Fruit fly (Drosophila melanogaster) whole organism, wandering third instar larva: ENCODE measurements around the gene Prdm13.

Experiments used
- Abd-B ChIP-seq: fragments of >200 bp; optimal IDR thresholded peaks from 2 replicates; lab custom pipeline; 2017; ENCODE audit warnings: missing biosample characterization, missing genetic modification characterization
- CG9705 ChIP-seq: fragments of 200-800 bp; sonication (Bioruptor generic); optimal IDR thresholded peaks from 2 replicates; lab custom pipeline; 2018; ENCODE audit warnings: missing biosample characterization, mild to moderate bottlenecking, missing genetic modification characterization
- CrebA ChIP-seq: fragments of 200-800 bp; sonication (Bioruptor generic); optimal IDR thresholded peaks from 2 replicates; lab custom pipeline; 2016; ENCODE audit warnings: missing biosample characterization, mild to moderate bottlenecking, missing genetic modification characterization, borderline replicate concordance
- Dif ChIP-seq: fragments of 200-275, 200-300 bp; sonication (Bioruptor generic); optimal IDR thresholded peaks from 2 replicates; lab custom pipeline; 2018; ENCODE audit warnings: missing biosample characterization, missing genetic modification characterization; ENCODE audit not compliant: partially characterized antibody
- GATAd ChIP-seq: sonication (Bioruptor generic); optimal IDR thresholded peaks from 2 replicates; lab custom pipeline; 2016; ENCODE audit warnings: missing biosample characterization, missing genetic modification characterization
- HLH106 ChIP-seq: fragments of 200-800 bp; optimal IDR thresholded peaks from 3 replicates; lab custom pipeline; 2019; ENCODE audit warnings: missing biosample characterization, mild to moderate bottlenecking, missing genetic modification characterization, moderate library complexity
- Hnf4 ChIP-seq: fragments of 200-800 bp; sonication (Bioruptor generic); optimal IDR thresholded peaks from 2 replicates; lab custom pipeline; 2016; ENCODE audit warnings: missing biosample characterization, mild to moderate bottlenecking, missing genetic modification characterization
- Hr78 ChIP-seq: fragments of >200 bp; optimal IDR thresholded peaks from 2 replicates; lab custom pipeline; 2017; ENCODE audit warnings: missing biosample characterization, missing genetic modification characterization
- Hr83 ChIP-seq: fragments of 200-300 bp; sonication (Bioruptor generic); optimal IDR thresholded peaks from 2 replicates; lab custom pipeline; 2016; ENCODE audit warnings: missing biosample characterization, mild to moderate bottlenecking, missing genetic modification characterization, moderate library complexity; ENCODE audit not compliant: poor library complexity, severe bottlenecking
- Mio ChIP-seq: sonication (Bioruptor generic); optimal IDR thresholded peaks from 2 replicates; lab custom pipeline; 2016; ENCODE audit warnings: missing biosample characterization, missing genetic modification characterization
- Myc ChIP-seq: fragments of >200 bp; optimal IDR thresholded peaks from 2 replicates; lab custom pipeline; 2017
- N ChIP-seq: fragments of >200 bp; optimal IDR thresholded peaks from 2 replicates; lab custom pipeline; 2018; ENCODE audit warnings: missing biosample characterization, missing external identifiers, missing genetic modification characterization
- OdsH ChIP-seq: fragments of 200-800 bp; sonication (Bioruptor generic); optimal IDR thresholded peaks from 2 replicates; lab custom pipeline; 2016; ENCODE audit warnings: missing biosample characterization, mild to moderate bottlenecking, missing genetic modification characterization
- Rel ChIP-seq, 2 experiments: fragments of 200-800 bp; sonication (Bioruptor generic) in 1 of 2; optimal IDR thresholded peaks; 2 replicates in 1 of 2; 3 replicates in 1 of 2; lab custom pipeline; 2016 to 2019; ENCODE audit warnings: mild to moderate bottlenecking in 2 of 2, missing biosample characterization in 2 of 2, missing genetic modification characterization in 2 of 2, moderate library complexity in 1 of 2
- Sp1 ChIP-seq: fragments of 200-800 bp; sonication (Bioruptor generic); optimal IDR thresholded peaks from 3 replicates; lab custom pipeline; 2019; ENCODE audit warnings: missing biosample characterization, mild to moderate bottlenecking, missing genetic modification characterization, moderate library complexity
- Vsx2 ChIP-seq: fragments of 200-300, 225-300 bp; sonication (Bioruptor generic); optimal IDR thresholded peaks from 2 replicates; lab custom pipeline; 2018; ENCODE audit warnings: missing biosample characterization, missing genetic modification characterization; ENCODE audit not compliant: partially characterized antibody
- brk ChIP-seq: fragments of 200-800 bp; sonication (Bioruptor generic); optimal IDR thresholded peaks from 2 replicates; lab custom pipeline; 2016; ENCODE audit warnings: missing biosample characterization, mild to moderate bottlenecking, missing genetic modification characterization
- dl ChIP-seq, 2 experiments: fragments of 175-275, 200-275 bp in 1 of 2; fragments of 200-275 bp in 1 of 2; sonication (Bioruptor generic); optimal IDR thresholded peaks; lab custom pipeline; 2018; ENCODE audit warnings: mild to moderate bottlenecking in 2 of 2, missing biosample characterization in 2 of 2, missing genetic modification characterization in 2 of 2, moderate library complexity in 2 of 2; ENCODE audit not compliant: partially characterized antibody in 2 of 2, insufficient read depth in 1 of 2
- dmrt93B ChIP-seq: fragments of 200-800 bp; sonication (Bioruptor generic); optimal IDR thresholded peaks from 2 replicates; lab custom pipeline; 2018; ENCODE audit warnings: missing biosample characterization, mild to moderate bottlenecking, missing genetic modification characterization
- ey ChIP-seq: fragments of 200-800 bp; sonication (Bioruptor generic); optimal IDR thresholded peaks from 2 replicates; lab custom pipeline; 2016; ENCODE audit warnings: missing biosample characterization, missing genetic modification characterization
- foxo ChIP-seq, 2 experiments: fragments of 200-800 bp; sonication (Bioruptor generic); optimal IDR thresholded peaks; 2 replicates in 1 of 2; 3 replicates in 1 of 2; lab custom pipeline; 2016 to 2017; ENCODE audit warnings: missing biosample characterization in 2 of 2, missing genetic modification characterization in 2 of 2
- fru ChIP-seq: fragments of 200-800 bp; sonication (Bioruptor generic); optimal IDR thresholded peaks from 3 replicates; lab custom pipeline; 2016; ENCODE audit warnings: missing biosample characterization, mild to moderate bottlenecking, missing genetic modification characterization
- h ChIP-seq: fragments of 200-800 bp; sonication (Bioruptor generic); optimal IDR thresholded peaks from 3 replicates; lab custom pipeline; 2016; ENCODE audit warnings: missing biosample characterization, mild to moderate bottlenecking, missing genetic modification characterization
- jim ChIP-seq: fragments of 175-275, 200-325 bp; sonication (Bioruptor generic); optimal IDR thresholded peaks from 2 replicates; lab custom pipeline; 2016; ENCODE audit warnings: missing biosample characterization, mild to moderate bottlenecking, missing genetic modification characterization
- lola ChIP-seq: fragments of >200 bp; optimal IDR thresholded peaks from 2 replicates; lab custom pipeline; 2017; ENCODE audit warnings: missing biosample characterization, missing genetic modification characterization
- pan ChIP-seq: fragments of >200 bp; optimal IDR thresholded peaks from 2 replicates; lab custom pipeline; 2017
- psq ChIP-seq: fragments of 200-800 bp; sonication (Bioruptor generic); optimal IDR thresholded peaks from 3 replicates; lab custom pipeline; 2017; ENCODE audit warnings: missing biosample characterization, mild to moderate bottlenecking, missing genetic modification characterization, moderate library complexity
- rgr ChIP-seq: fragments of 200-800 bp; sonication (Bioruptor generic); optimal IDR thresholded peaks from 3 replicates; lab custom pipeline; 2016; ENCODE audit warnings: missing biosample characterization, mild to moderate bottlenecking, missing genetic modification characterization
- sage ChIP-seq: fragments of 200-800 bp; sonication (Bioruptor generic); optimal IDR thresholded peaks from 2 replicates; lab custom pipeline; 2016; ENCODE audit warnings: missing biosample characterization, mild to moderate bottlenecking, missing genetic modification characterization
- sv ChIP-seq: fragments of 200-800 bp; sonication (Bioruptor generic); optimal IDR thresholded peaks from 3 replicates; lab custom pipeline; 2016; ENCODE audit warnings: missing biosample characterization, missing genetic modification characterization
- usp ChIP-seq: fragments of >200 bp; optimal IDR thresholded peaks from 2 replicates; lab custom pipeline; 2017; ENCODE audit warnings: missing biosample characterization, missing genetic modification characterization
- woc ChIP-seq: sonication (Bioruptor generic); optimal IDR thresholded peaks from 2 replicates; lab custom pipeline; 2016; ENCODE audit warnings: missing biosample characterization, mild to moderate bottlenecking, missing genetic modification characterization

The Prdm13 gene

dm6 chr3L:6159863-6160262, 3.1 kb upstream of the Prdm13 start:
- TF ChIP-seq Hr78 (GFP tag; lab: Kevin White, UChicago) (no peak), jim (GFP tag; lab: Kevin White, UChicago) (no peak), pan (lab: Kevin White, UChicago) (no peak), HLH106 (tag; lab: Kevin White, UChicago) (no peak), brk (no peak), Abd-B (GFP tag; lab: Kevin White, UChicago) (no peak), lola (GFP tag; lab: Kevin White, UChicago) (no peak), usp (GFP tag; lab: Kevin White, UChicago) (no peak), dl (GFP tag; optimal IDR thresholded peaks at IDR 0.05; lab: Kevin White, UChicago; ENCODE audit: insufficient read depth in 1 of 2, partially characterized antibody in 2 of 2) (no peak), Rel (GFP tag; optimal IDR thresholded peaks at IDR 0.05; lab: Kevin White, UChicago) (no peak), Rel (tag; optimal IDR thresholded peaks at IDR 0.05; lab: Kevin White, UChicago) (no peak)
- TF ChIP-seq, all 38 proteins: peak for 0

- no peak for TF ChIP-seq Dif (GFP tag; lab: Kevin White, UChicago)
- no peak for TF ChIP-seq Sp1 (GFP tag; lab: Kevin White, UChicago)
- TF ChIP-seq Mio (GFP tag; lab: Kevin White, UChicago): no peak
- TF ChIP-seq sage: no peak
- TF ChIP-seq woc (GFP tag; lab: Kevin White, UChicago): no peak
- no peak for TF ChIP-seq CG9705
- no peak for TF ChIP-seq Abd-B (GFP tag; lab: Kevin White, UChicago)
- no peak for TF ChIP-seq Hr83
- no peak for TF ChIP-seq dmrt93B (GFP tag; lab: Kevin White, UChicago)
- TF ChIP-seq sv (GFP tag; lab: Kevin White, UChicago): no peak
- no peak for TF ChIP-seq jim (GFP tag; lab: Kevin White, UChicago)
- TF ChIP-seq usp (GFP tag; lab: Kevin White, UChicago): no peak
- no peak for TF ChIP-seq fru (GFP tag; lab: Kevin White, UChicago)
- no peak for TF ChIP-seq Hnf4 (GFP tag; lab: Kevin White, UChicago)
- TF ChIP-seq psq (GFP tag; lab: Kevin White, UChicago): no peak
- no peak for TF ChIP-seq brk
- no peak for TF ChIP-seq pan (lab: Kevin White, UChicago)
- TF ChIP-seq Myc (lab: Kevin White, UChicago): no peak
- TF ChIP-seq, all 38 proteins: peak for 0
Measured at dm6 chr3L:6160514-6160913, 2.4 kb upstream of the Prdm13 start, which contains the start of gene Cpr65Az. Cpr65Az (plus strand) TSS chr3L:6160814.

- TF ChIP-seq Vsx2 (GFP tag; lab: Kevin White, UChicago) (no peak), lola (GFP tag; lab: Kevin White, UChicago) (no peak), CrebA (GFP tag; lab: Kevin White, UChicago) (no peak)
Measured at dm6 chr3L:6161997-6162396, 930 bp upstream of the Prdm13 start.

- TF ChIP-seq sv (GFP tag; lab: Kevin White, UChicago) (peak; percentile 6), Hr83 (no peak), OdsH (GFP tag; lab: Kevin White, UChicago) (peak; percentile 37), h (GFP tag; lab: Kevin White, UChicago) (no peak)
Measured at dm6 chr3L:6173826-6174255, 10.9 kb downstream of the Prdm13 start, which contains the start of the genes fmt and CG7376. fmt (minus strand) TSS chr3L:6173880. CG7376 (plus strand) TSS chr3L:6174248.

dm6 chr3L:6181776-6182175, 18.8 kb downstream of the Prdm13 start, which contains the start of gene CG10274:
CG10274 (minus strand) TSS chr3L:6181829.
- TF ChIP-seq rgr: no peak
- TF ChIP-seq psq (GFP tag; lab: Kevin White, UChicago): peak; percentile 64
- TF ChIP-seq OdsH (GFP tag; lab: Kevin White, UChicago): peak; percentile 67
- TF ChIP-seq N: no peak
- TF ChIP-seq GATAd (GFP tag; lab: Kevin White, UChicago): peak; percentile 43
- no peak for TF ChIP-seq sage
- peak; percentile 99 for TF ChIP-seq Myc (lab: Kevin White, UChicago)
- no peak for TF ChIP-seq Rel (GFP tag; optimal IDR thresholded peaks at IDR 0.05; lab: Kevin White, UChicago)
- no peak for TF ChIP-seq Rel (tag; optimal IDR thresholded peaks at IDR 0.05; lab: Kevin White, UChicago)
- no peak for TF ChIP-seq Dif (GFP tag; lab: Kevin White, UChicago)
- TF ChIP-seq sv (GFP tag; lab: Kevin White, UChicago): peak; percentile 70
- TF ChIP-seq woc (GFP tag; lab: Kevin White, UChicago): peak; percentile 94
- peak; percentile 86 for TF ChIP-seq HLH106 (tag; lab: Kevin White, UChicago)
- no peak for TF ChIP-seq brk
- peak; percentile 78 for TF ChIP-seq CG9705
- TF ChIP-seq ey (GFP tag; lab: Kevin White, UChicago): peak; percentile 69
- no peak for TF ChIP-seq jim (GFP tag; lab: Kevin White, UChicago)
- TF ChIP-seq Hnf4 (GFP tag; lab: Kevin White, UChicago): no peak
- TF ChIP-seq foxo (GFP tag; optimal IDR thresholded peaks at IDR 0.05; lab: Kevin White, UChicago): peak in 1 of 2 experiments; percentile 80
- TF ChIP-seq Mio (GFP tag; lab: Kevin White, UChicago): no peak
- TF ChIP-seq, all 38 proteins: peak for 10
